Fruit fly (Drosophila melanogaster) whole organism, embryonic: ENCODE data around the gene Syx4.

Experiments
- Abd-B ChIP-seq: fragments of 200-800 bp; sonication (Bioruptor generic); optimal IDR thresholded peaks from 2 replicates; lab custom pipeline; 2018; ENCODE audit warnings: missing biosample characterization, mild to moderate bottlenecking, missing genetic modification characterization, moderate library complexity
- Antp ChIP-seq: fragments of 200-800 bp; sonication (Bioruptor generic); optimal IDR thresholded peaks from 3 replicates; lab custom pipeline; 2016; ENCODE audit warnings: missing biosample characterization, missing genetic modification characterization
- Bgb ChIP-seq: fragments of 200-800 bp; sonication (Bioruptor generic); IDR thresholded peaks from 2 replicates; pipeline ENCODE4 v1.3.6; 2022; ENCODE audit warnings: missing biosample characterization, missing genetic modification characterization; ENCODE audit not compliant: partially characterized antibody
- CG10267 ChIP-seq: fragments of 200-800 bp; sonication (Bioruptor generic); optimal IDR thresholded peaks from 2 replicates; lab custom pipeline; 2018; ENCODE audit warnings: missing biosample characterization, mild to moderate bottlenecking, missing genetic modification characterization, moderate library complexity
- CG11504 ChIP-seq: fragments of 200-800 bp; sonication (Bioruptor generic); optimal IDR thresholded peaks from 3 replicates; lab custom pipeline; 2019; ENCODE audit warnings: missing biosample characterization, mild to moderate bottlenecking, missing genetic modification characterization, moderate library complexity
- CG12071 ChIP-seq: fragments of 200-800 bp; sonication (Bioruptor generic); optimal IDR thresholded peaks from 3 replicates; lab custom pipeline; 2018; ENCODE audit warnings: missing biosample characterization, mild to moderate bottlenecking, missing genetic modification characterization
- CG12236 ChIP-seq: fragments of 200-800 bp; sonication (Bioruptor generic); optimal IDR thresholded peaks from 2 replicates; lab custom pipeline; 2016; ENCODE audit warnings: missing biosample characterization, missing genetic modification characterization
- CG12391 ChIP-seq: fragments of 200-800 bp; sonication (Bioruptor generic); optimal IDR thresholded peaks from 3 replicates; lab custom pipeline; 2018; ENCODE audit warnings: missing biosample characterization, mild to moderate bottlenecking, missing genetic modification characterization, moderate library complexity
- CG12659 ChIP-seq: fragments of 200-800 bp; sonication (Bioruptor generic); optimal IDR thresholded peaks from 3 replicates; lab custom pipeline; 2017; ENCODE audit warnings: mild to moderate bottlenecking, missing biosample characterization, missing genetic modification reagents, missing genetic modification characterization
- CG13123 ChIP-seq: fragments of 200-800 bp; sonication (Bioruptor generic); optimal IDR thresholded peaks from 2 replicates; lab custom pipeline; 2016; ENCODE audit warnings: missing biosample characterization, missing genetic modification characterization
- CG16779 ChIP-seq: fragments of 200-800 bp; sonication (Bioruptor generic); IDR thresholded peaks from 2 replicates; pipeline ENCODE4 v1.3.6; 2022; ENCODE audit warnings: missing biosample characterization, missing genetic modification characterization
- CG17385 ChIP-seq: fragments of 200-800 bp; sonication (Bioruptor generic); optimal IDR thresholded peaks from 3 replicates; lab custom pipeline; 2018; ENCODE audit warnings: missing biosample characterization, mild to moderate bottlenecking, missing genetic modification characterization
- CG18011 ChIP-seq: fragments of 200-800 bp; sonication (Bioruptor generic); optimal IDR thresholded peaks from 2 replicates; lab custom pipeline; 2017; ENCODE audit warnings: missing biosample characterization, missing genetic modification characterization, mild to moderate bottlenecking, moderate library complexity, missing genotype
- CG18764 ChIP-seq: fragments of 200-800 bp; sonication (Bioruptor generic); optimal IDR thresholded peaks from 3 replicates; lab custom pipeline; 2016; ENCODE audit warnings: missing biosample characterization, missing genetic modification characterization
- CG30403 ChIP-seq: fragments of 200-800 bp; sonication (Bioruptor generic); optimal IDR thresholded peaks from 3 replicates; lab custom pipeline; 2016; ENCODE audit warnings: missing biosample characterization, missing genetic modification characterization
- CG33213 ChIP-seq: fragments of 200-800 bp; sonication (Bioruptor generic); optimal IDR thresholded peaks from 3 replicates; lab custom pipeline; 2016; ENCODE audit warnings: missing biosample characterization, missing genetic modification characterization
- CG43689 ChIP-seq: fragments of 200-800 bp; sonication (Bioruptor generic); IDR thresholded peaks from 2 replicates; pipeline ENCODE4 v1.3.6; 2022; ENCODE audit warnings: missing biosample characterization, missing genetic modification characterization
- CG7556 ChIP-seq: fragments of 200-800 bp; sonication (Bioruptor generic); optimal IDR thresholded peaks from 2 replicates; lab custom pipeline; 2017; ENCODE audit warnings: missing biosample characterization, mild to moderate bottlenecking, missing genetic modification characterization
- CG9797 ChIP-seq: fragments of 200-800 bp; sonication (Bioruptor generic); optimal IDR thresholded peaks from 3 replicates; lab custom pipeline; 2018; ENCODE audit warnings: missing biosample characterization, mild to moderate bottlenecking, missing genetic modification characterization
- CG9817 ChIP-seq: fragments of 200-800 bp; sonication (Bioruptor generic); optimal IDR thresholded peaks from 2 replicates; lab custom pipeline; 2018; ENCODE audit warnings: missing biosample characterization, mild to moderate bottlenecking, missing genetic modification characterization, moderate library complexity
- Camta ChIP-seq: fragments of 200-800 bp; sonication (Bioruptor generic); optimal IDR thresholded peaks from 2 replicates; lab custom pipeline; 2016; ENCODE audit warnings: missing biosample characterization, missing genetic modification characterization
- D19A ChIP-seq: fragments of 200-800 bp; optimal IDR thresholded peaks from 3 replicates; lab custom pipeline; 2019; ENCODE audit warnings: missing biosample characterization, mild to moderate bottlenecking, missing genetic modification characterization, moderate library complexity
- Gsc ChIP-seq: fragments of 200-800 bp; sonication (Bioruptor generic); IDR thresholded peaks from 2 replicates; pipeline ENCODE4 v1.3.6; 2022; ENCODE audit warnings: missing biosample characterization, missing genetic modification characterization
- HLH4C ChIP-seq: fragments of 200-800 bp; sonication (Bioruptor generic); IDR thresholded peaks from 3 replicates; pipeline ENCODE4 v1.3.6; 2022; ENCODE audit warnings: missing biosample characterization, missing genetic modification characterization; ENCODE audit not compliant: partially characterized antibody
- Hand ChIP-seq: fragments of 200-800 bp; sonication (Bioruptor generic); optimal IDR thresholded peaks from 2 replicates; lab custom pipeline; 2017; ENCODE audit warnings: mild to moderate bottlenecking, missing biosample characterization, missing genetic modification reagents, missing genetic modification characterization
- Mad ChIP-seq: fragments of 200-800 bp; sonication (Bioruptor generic); optimal IDR thresholded peaks from 2 replicates; lab custom pipeline; 2016; ENCODE audit warnings: missing biosample characterization, missing genetic modification characterization
- NfI ChIP-seq: fragments of 200-800 bp; sonication (Bioruptor generic); optimal IDR thresholded peaks from 3 replicates; lab custom pipeline; 2018; ENCODE audit warnings: missing biosample characterization, mild to moderate bottlenecking, missing genetic modification characterization, moderate library complexity
- Opbp ChIP-seq: fragments of 200-800 bp; sonication (Bioruptor generic); IDR thresholded peaks from 3 replicates; pipeline ENCODE4 v1.3.6; 2022; ENCODE audit warnings: missing biosample characterization, missing genetic modification characterization; ENCODE audit not compliant: partially characterized antibody
- Sox100B ChIP-seq: fragments of 200-800 bp; sonication (Bioruptor generic); optimal IDR thresholded peaks from 3 replicates; lab custom pipeline; 2018; ENCODE audit warnings: missing biosample characterization, mild to moderate bottlenecking, missing genetic modification characterization
- Xbp1 ChIP-seq: fragments of 200-800 bp; sonication (Bioruptor generic); optimal IDR thresholded peaks from 3 replicates; lab custom pipeline; 2016; ENCODE audit warnings: missing biosample characterization, mild to moderate bottlenecking, missing genetic modification characterization
- abd-A ChIP-seq: fragments of 200-800 bp; sonication (Bioruptor generic); optimal IDR thresholded peaks from 3 replicates; lab custom pipeline; 2019; ENCODE audit warnings: missing biosample characterization, mild to moderate bottlenecking, missing genetic modification characterization, moderate library complexity
- bigmax ChIP-seq: fragments of 200-800 bp; sonication (Bioruptor generic); optimal IDR thresholded peaks from 2 replicates; lab custom pipeline; 2018; ENCODE audit warnings: missing biosample characterization, mild to moderate bottlenecking, missing genetic modification characterization
- bsh ChIP-seq, 2 experiments: fragments of 200-800 bp; sonication (Bioruptor generic); optimal IDR thresholded peaks; 2 replicates each; lab custom pipeline; 2017 to 2018; ENCODE audit warnings: mild to moderate bottlenecking in 2 of 2, missing biosample characterization in 2 of 2, missing genetic modification characterization in 2 of 2, moderate library complexity in 1 of 2
- chif ChIP-seq, 2 experiments: fragments of 200-800 bp; sonication (Bioruptor generic); optimal IDR thresholded peaks; 3 replicates each; lab custom pipeline; 2016; ENCODE audit warnings: missing biosample characterization in 2 of 2, missing genetic modification characterization in 2 of 2
- crc ChIP-seq: fragments of 200-800 bp; sonication (Bioruptor generic); optimal IDR thresholded peaks from 2 replicates; lab custom pipeline; 2016; ENCODE audit warnings: missing biosample characterization, missing genetic modification characterization
- cwo ChIP-seq: fragments of 200-800 bp; sonication (Bioruptor generic); optimal IDR thresholded peaks from 3 replicates; lab custom pipeline; 2017; ENCODE audit warnings: missing biosample characterization, missing genetic modification characterization, mild to moderate bottlenecking, moderate library complexity, missing genetic modification reagents
- dati ChIP-seq: fragments of 200-800 bp; sonication (Bioruptor generic); IDR thresholded peaks from 2 replicates; pipeline ENCODE4 v1.3.6; 2022; ENCODE audit warnings: missing biosample characterization, missing genetic modification characterization
- eve ChIP-seq, 2 experiments: fragments of >200 bp; optimal IDR thresholded peaks; 2 replicates each; lab custom pipeline; 2017; ENCODE audit warnings: missing biosample characterization in 2 of 2, missing genetic modification characterization in 2 of 2
- insv ChIP-seq, 2 experiments: fragments of 200-800 bp; sonication (Bioruptor generic); optimal IDR thresholded peaks; 3 replicates each; lab custom pipeline; 2016 to 2018; ENCODE audit warnings: missing biosample characterization in 2 of 2, missing genetic modification characterization in 2 of 2
- nmo ChIP-seq: fragments of 200-800 bp; sonication (Bioruptor generic); optimal IDR thresholded peaks from 2 replicates; lab custom pipeline; 2018; ENCODE audit warnings: missing biosample characterization, mild to moderate bottlenecking, missing genetic modification characterization, moderate library complexity
- pb ChIP-seq: fragments of 200-800 bp; sonication (Bioruptor generic); optimal IDR thresholded peaks from 3 replicates; lab custom pipeline; 2016; ENCODE audit warnings: missing biosample characterization, missing genetic modification characterization
- ranshi ChIP-seq: fragments of 200-800 bp; sonication (Bioruptor generic); IDR thresholded peaks from 2 replicates; pipeline ENCODE4 v1.3.6; 2022; ENCODE audit warnings: missing biosample characterization, missing genetic modification characterization
- run ChIP-seq: fragments of 200-800 bp; sonication (Bioruptor generic); optimal IDR thresholded peaks from 3 replicates; lab custom pipeline; 2018; ENCODE audit warnings: missing biosample characterization, mild to moderate bottlenecking, missing genetic modification characterization
- seq ChIP-seq: fragments of 200-800 bp; sonication (Bioruptor generic); IDR thresholded peaks from 2 replicates; pipeline ENCODE4 v1.3.6; 2022; ENCODE audit warnings: missing biosample characterization, missing genetic modification characterization
- sim ChIP-seq: fragments of 200-800 bp; sonication (Bioruptor generic); IDR thresholded peaks from 2 replicates; pipeline ENCODE4 v1.3.6; 2022; ENCODE audit warnings: missing biosample characterization, missing genetic modification characterization
- sr ChIP-seq: fragments of 200-800 bp; sonication (Bioruptor generic); IDR thresholded peaks from 3 replicates; pipeline ENCODE4 v1.3.6; 2022; ENCODE audit warnings: missing biosample characterization, missing genetic modification characterization
- stwl ChIP-seq: fragments of 200-800 bp; sonication (Bioruptor generic); optimal IDR thresholded peaks from 3 replicates; lab custom pipeline; 2018; ENCODE audit warnings: missing biosample characterization, mild to moderate bottlenecking, missing genetic modification characterization, moderate library complexity
- tap ChIP-seq: fragments of 200-800 bp; optimal IDR thresholded peaks from 3 replicates; lab custom pipeline; 2019; ENCODE audit warnings: missing biosample characterization, mild to moderate bottlenecking, missing genetic modification characterization, moderate library complexity
- trem ChIP-seq: fragments of 200-800 bp; optimal IDR thresholded peaks from 3 replicates; lab custom pipeline; 2019; ENCODE audit warnings: missing biosample characterization, mild to moderate bottlenecking, missing genetic modification characterization, moderate library complexity
- tx ChIP-seq: fragments of 200-800 bp; sonication (Bioruptor generic); optimal IDR thresholded peaks from 2 replicates; lab custom pipeline; 2016; ENCODE audit warnings: missing biosample characterization, missing genetic modification characterization

Syx4 gene

dm6 chrX:2703693-2704092, 40.2 kb downstream of the Syx4 start, which contains the start of gene Ugalt (continued):
- peak; percentile 100 for TF ChIP-seq Xbp1 (GFP tag; lab: Kevin White, UChicago)
- peak; percentile 100 for TF ChIP-seq ranshi
- peak; percentile 100 for TF ChIP-seq Abd-B (GFP tag; lab: Kevin White, UChicago)
- peak; percentile 100 for TF ChIP-seq CG43689 (GFP tag; lab: Robert Waterston, UW)
- TF ChIP-seq CG18011 (GFP tag; lab: Kevin White, UChicago), result peak; percentile 95
- TF ChIP-seq CG11504 (tag; lab: Kevin White, UChicago), result peak; percentile 99
- TF ChIP-seq NfI (GFP tag; lab: Kevin White, UChicago), result peak; percentile 100
- peak; percentile 96 for TF ChIP-seq CG9797 (GFP tag; lab: Kevin White, UChicago)
- TF ChIP-seq tx, result peak; percentile 100
- peak; percentile 100 for TF ChIP-seq Mad (GFP tag; lab: Kevin White, UChicago)
- TF ChIP-seq nmo, result peak; percentile 100
- TF ChIP-seq Opbp (GFP tag; lab: Robert Waterston, UW), result peak; percentile 51; the same call in 1 of the 3 replicates
- TF ChIP-seq sim (GFP tag; lab: Robert Waterston, UW), result peak; percentile 100
- TF ChIP-seq HLH4C (GFP tag; lab: Robert Waterston, UW), result 0 out of 3 replicates have a peak, but pooled peaks have one; percentile 40
- peak; percentile 100 for TF ChIP-seq Camta (GFP tag; lab: Kevin White, UChicago)
- TF ChIP-seq crc (GFP tag; lab: Kevin White, UChicago), result peak; percentile 100
- peak; percentile 100 for TF ChIP-seq sr
- peak; percentile 94 for TF ChIP-seq bigmax (GFP tag; lab: Kevin White, UChicago)
- peak; percentile 100 for TF ChIP-seq Antp (GFP tag; lab: Kevin White, UChicago)
- TF ChIP-seq Bgb, result peak; percentile 50
- TF ChIP-seq tap, result peak; percentile 100
- TF ChIP-seq CG12391, result peak; percentile 100
- peak; percentile 100 for TF ChIP-seq seq
- TF ChIP-seq cwo (GFP tag; lab: Kevin White, UChicago), result peak; percentile 100
- TF ChIP-seq Gsc, result peak; percentile 100
- peak; percentile 93 for TF ChIP-seq stwl (tag; lab: Kevin White, UChicago)
- TF ChIP-seq CG9817 (tag; lab: Kevin White, UChicago), result peak; percentile 100
- peak; percentile 100 for TF ChIP-seq run (tag; lab: Kevin White, UChicago)
- TF ChIP-seq CG17385, result peak; percentile 100
- peak; percentile 100 for TF ChIP-seq pb (GFP tag; lab: Kevin White, UChicago)
- peak; percentile 100 for TF ChIP-seq CG30403
- TF ChIP-seq CG33213, result peak; percentile 100
- peak; percentile 100 for TF ChIP-seq bsh (GFP tag; optimal IDR thresholded peaks at IDR 0.05; lab: Kevin White, UChicago)
- TF ChIP-seq CG12236 (GFP tag; lab: Kevin White, UChicago), result peak; percentile 100
- peak in 1 of 2 experiments; percentile 85 for TF ChIP-seq eve (GFP tag; optimal IDR thresholded peaks at IDR 0.05; lab: Kevin White, UChicago)
- TF ChIP-seq CG12659 (GFP tag; lab: Kevin White, UChicago), result peak; percentile 100
- TF ChIP-seq insv (GFP tag; optimal IDR thresholded peaks at IDR 0.05; lab: Kevin White, UChicago), result peak; percentile 86 to 93
- TF ChIP-seq chif (GFP tag; optimal IDR thresholded peaks at IDR 0.05; lab: Kevin White, UChicago), result peak; percentile 100
- peak; percentile 100 for TF ChIP-seq CG13123 (GFP tag; lab: Kevin White, UChicago)
- peak; percentile 100 for TF ChIP-seq abd-A (tag; lab: Kevin White, UChicago)
- peak; percentile 100 for TF ChIP-seq dati (GFP tag; lab: Robert Waterston, UW)
- TF ChIP-seq CG16779, result peak; percentile 100
- TF ChIP-seq CG10267 (tag; lab: Kevin White, UChicago), result peak; percentile 100
- peak; percentile 99 for TF ChIP-seq D19A (tag; lab: Kevin White, UChicago)
- peak; percentile 100 for TF ChIP-seq CG12071 (GFP tag; lab: Kevin White, UChicago)
- TF ChIP-seq Hand, result peak; percentile 100
- TF ChIP-seq Sox100B (GFP tag; lab: Kevin White, UChicago), result peak; percentile 100
- peak; percentile 100 for TF ChIP-seq CG18764
- peak; percentile 98 for TF ChIP-seq trem (tag; lab: Kevin White, UChicago)
- TF ChIP-seq CG7556 (GFP tag; lab: Kevin White, UChicago), result peak; percentile 100
